Worm (Caenorhabditis elegans): Measurements from ENCODE around the gene dro-1.

- TF ChIP-seq ces-1 (GFP tag; optimal IDR thresholded peaks at IDR 0.05) (no peak), cey-2 (tag; optimal IDR thresholded peaks at IDR 0.05; ENCODE audit: borderline replicate concordance, insufficient read depth) (no peak), lin-13 (GFP tag; optimal IDR thresholded peaks at IDR 0.05) (no peak), lin-15B (tag; optimal IDR thresholded peaks at IDR 0.05) (no peak), nhr-76 (tag; optimal IDR thresholded peaks at IDR 0.05) (no peak), dpl-1 (GFP tag; optimal IDR thresholded peaks at IDR 0.05) (no peak), fkh-10 (GFP tag; optimal IDR thresholded peaks at IDR 0.05) (no peak), unc-130 (GFP tag; optimal IDR thresholded peaks at IDR 0.05) (no peak), nhr-28 (tag; optimal IDR thresholded peaks at IDR 0.05) (no peak), lin-1 (GFP tag; IDR thresholded peaks at IDR 0.05) (no peak)
Measured at ce11 chrIII:13339672-13340071, 2.8 kb upstream of the dro-1 start, which contains the start of gene F53A2.3.

Measured in whole organism, L4 larva.